Fruit fly (Drosophila melanogaster) whole organism, embryonic: ENCODE measurements around the gene brat.

Experiments used
- CG10959 ChIP-seq: fragments of 200-800 bp; sonication (Bioruptor generic); IDR thresholded peaks from 2 replicates; pipeline ENCODE4 v1.3.6; 2022; ENCODE audit warnings: missing biosample characterization, missing genetic modification characterization
- CG11504 ChIP-seq: fragments of 200-800 bp; sonication (Bioruptor generic); optimal IDR thresholded peaks from 3 replicates; lab custom pipeline; 2019; ENCODE audit warnings: missing biosample characterization, mild to moderate bottlenecking, missing genetic modification characterization, moderate library complexity
- CG12104 ChIP-seq: fragments of 200-800 bp; sonication (Bioruptor generic); optimal IDR thresholded peaks from 3 replicates; lab custom pipeline; 2016; ENCODE audit warnings: missing biosample characterization, missing genetic modification characterization
- CG12219 ChIP-seq: fragments of 200-800 bp; sonication (Bioruptor generic); optimal IDR thresholded peaks from 3 replicates; lab custom pipeline; 2018; ENCODE audit warnings: missing biosample characterization, mild to moderate bottlenecking, missing genetic modification characterization
- CG14667 ChIP-seq: fragments of 200-800 bp; sonication (Bioruptor generic); IDR thresholded peaks from 2 replicates; pipeline ENCODE4 v1.3.6; 2022; ENCODE audit warnings: missing biosample characterization, missing genetic modification characterization
- CG16813 ChIP-seq: fragments of 200-800 bp; sonication (Bioruptor generic); IDR thresholded peaks from 3 replicates; pipeline ENCODE4 v1.3.6; 2022; ENCODE audit warnings: missing biosample characterization, missing genetic modification characterization; ENCODE audit not compliant: partially characterized antibody
- CG2120 ChIP-seq: fragments of 200-800 bp; sonication (Bioruptor generic); optimal IDR thresholded peaks from 3 replicates; lab custom pipeline; 2016; ENCODE audit warnings: missing biosample characterization, missing genetic modification characterization
- CG2712 ChIP-seq: fragments of 200-800 bp; optimal IDR thresholded peaks from 3 replicates; lab custom pipeline; 2019; ENCODE audit warnings: missing biosample characterization, mild to moderate bottlenecking, missing genetic modification characterization, moderate library complexity
- CG30020 ChIP-seq: fragments of 200-800 bp; optimal IDR thresholded peaks from 2 replicates; lab custom pipeline; 2019; ENCODE audit warnings: missing biosample characterization, mild to moderate bottlenecking, missing genetic modification characterization, moderate library complexity
- CG3281 ChIP-seq: fragments of 200-800 bp; sonication (Bioruptor generic); optimal IDR thresholded peaks from 3 replicates; lab custom pipeline; 2017; ENCODE audit warnings: missing biosample characterization, mild to moderate bottlenecking, missing genetic modification characterization
- CG33557 ChIP-seq: fragments of 200-800 bp; sonication (Bioruptor generic); optimal IDR thresholded peaks from 2 replicates; lab custom pipeline; 2019; ENCODE audit warnings: missing biosample characterization, mild to moderate bottlenecking, missing genetic modification characterization, moderate library complexity
- CG34422 ChIP-seq: fragments of 200-800 bp; sonication (Bioruptor generic); IDR thresholded peaks from 3 replicates; pipeline ENCODE4 v1.3.6; 2022; ENCODE audit warnings: missing biosample characterization, missing genetic modification characterization
- CG43689 ChIP-seq: fragments of 200-800 bp; sonication (Bioruptor generic); IDR thresholded peaks from 2 replicates; pipeline ENCODE4 v1.3.6; 2022; ENCODE audit warnings: missing biosample characterization, missing genetic modification characterization
- CG5245 ChIP-seq: fragments of 200-800 bp; sonication (Bioruptor generic); optimal IDR thresholded peaks from 3 replicates; lab custom pipeline; 2016; ENCODE audit warnings: missing biosample characterization, missing genetic modification characterization
- CG6272 ChIP-seq: fragments of 200-800 bp; sonication (Bioruptor generic); IDR thresholded peaks from 2 replicates; pipeline ENCODE4 v1.3.6; 2022; ENCODE audit warnings: missing biosample characterization, missing genetic modification characterization
- CG6654 ChIP-seq: fragments of 200-800 bp; sonication (Bioruptor generic); optimal IDR thresholded peaks from 2 replicates; lab custom pipeline; 2017; ENCODE audit warnings: missing biosample characterization, mild to moderate bottlenecking, missing genetic modification characterization
- CG7963 ChIP-seq: fragments of 200-800 bp; sonication (Bioruptor generic); IDR thresholded peaks from 3 replicates; pipeline ENCODE4 v1.3.6; 2022; ENCODE audit warnings: missing biosample characterization, missing genetic modification characterization; ENCODE audit not compliant: partially characterized antibody
- CG8388 ChIP-seq: fragments of 200-800 bp; sonication (Bioruptor generic); optimal IDR thresholded peaks from 2 replicates; lab custom pipeline; 2019; ENCODE audit warnings: missing biosample characterization, mild to moderate bottlenecking, missing genetic modification characterization, moderate library complexity
- Chrac-16 ChIP-seq: fragments of 200-800 bp; sonication (Bioruptor generic); optimal IDR thresholded peaks from 3 replicates; lab custom pipeline; 2016; ENCODE audit warnings: missing biosample characterization, missing genetic modification characterization
- CrebB ChIP-seq: fragments of 200-800 bp; sonication (Bioruptor generic); optimal IDR thresholded peaks from 3 replicates; lab custom pipeline; 2018; ENCODE audit warnings: missing biosample characterization, mild to moderate bottlenecking, missing genetic modification characterization
- E2f2 ChIP-seq: fragments of 200-800 bp; sonication (Bioruptor generic); IDR thresholded peaks from 2 replicates; pipeline ENCODE4 v1.3.6; 2022; ENCODE audit warnings: missing biosample characterization, missing genetic modification characterization
- Ets97D ChIP-seq: fragments of 200-800 bp; sonication (Bioruptor generic); optimal IDR thresholded peaks from 3 replicates; lab custom pipeline; 2016; ENCODE audit warnings: missing biosample characterization, missing genetic modification characterization
- Fer2 ChIP-seq: fragments of 200-800 bp; sonication (Bioruptor generic); optimal IDR thresholded peaks from 2 replicates; lab custom pipeline; 2018; ENCODE audit warnings: missing biosample characterization, mild to moderate bottlenecking, missing genetic modification characterization, moderate library complexity
- Hsf ChIP-seq: fragments of 200-800 bp; sonication (Bioruptor generic); optimal IDR thresholded peaks from 3 replicates; lab custom pipeline; 2016; ENCODE audit warnings: missing biosample characterization, missing genetic modification characterization
- Lpt ChIP-seq: fragments of >200 bp; optimal IDR thresholded peaks from 2 replicates; lab custom pipeline; 2018; ENCODE audit warnings: missing biosample characterization, missing genetic modification characterization
- Mrtf ChIP-seq: fragments of 200-800 bp; sonication (Bioruptor generic); IDR thresholded peaks from 3 replicates; pipeline ENCODE4 v1.3.6; 2022; ENCODE audit warnings: missing biosample characterization, missing genetic modification characterization
- NK7.1 ChIP-seq: fragments of 200-800 bp; sonication (Bioruptor generic); optimal IDR thresholded peaks from 3 replicates; lab custom pipeline; 2016; ENCODE audit warnings: missing biosample characterization, missing genetic modification characterization
- Nf-YA ChIP-seq: fragments of 200-800 bp; sonication (Bioruptor generic); IDR thresholded peaks from 2 replicates; pipeline ENCODE4 v1.3.6; 2022; ENCODE audit warnings: missing biosample characterization, missing genetic modification characterization
- Nf-YB ChIP-seq: fragments of 200-800 bp; sonication (Bioruptor generic); optimal IDR thresholded peaks from 3 replicates; lab custom pipeline; 2019; ENCODE audit warnings: missing biosample characterization, mild to moderate bottlenecking, missing genetic modification characterization, moderate library complexity
- Pdp1 ChIP-seq, 2 experiments: fragments of 200-800 bp; sonication (Bioruptor generic); optimal IDR thresholded peaks; 3 replicates each; lab custom pipeline; 2016; ENCODE audit warnings: missing biosample characterization in 2 of 2, missing genetic modification characterization in 2 of 2, mild to moderate bottlenecking in 1 of 2, moderate library complexity in 1 of 2
- aop ChIP-seq: fragments of 200-800 bp; sonication (Bioruptor generic); IDR thresholded peaks from 2 replicates; pipeline ENCODE4 v1.3.6; 2022; ENCODE audit warnings: missing biosample characterization, missing genetic modification characterization
- ato ChIP-seq: fragments of 200-800 bp; sonication (Bioruptor generic); IDR thresholded peaks from 2 replicates; pipeline ENCODE4 v1.3.6; 2022; ENCODE audit warnings: missing biosample characterization, missing genetic modification characterization; ENCODE audit not compliant: partially characterized antibody
- dm ChIP-seq: fragments of 200-800 bp; sonication (Bioruptor generic); optimal IDR thresholded peaks from 3 replicates; lab custom pipeline; 2016; ENCODE audit warnings: missing biosample characterization, missing genetic modification characterization
- dysf ChIP-seq: fragments of 200-800 bp; sonication (Bioruptor generic); IDR thresholded peaks from 3 replicates; pipeline ENCODE4 v1.3.6; 2022; ENCODE audit warnings: missing biosample characterization, missing genetic modification characterization
- gt ChIP-seq: fragments of 200-800 bp; sonication (Bioruptor generic); IDR thresholded peaks from 2 replicates; pipeline ENCODE4 v1.3.6; 2022; ENCODE audit warnings: missing biosample characterization, missing genetic modification characterization
- hkb ChIP-seq, 2 experiments: fragments of 200-800 bp in 1 of 2; fragments of >200 bp in 1 of 2; sonication (Bioruptor generic) in 1 of 2; IDR thresholded peaks in 1 of 2; optimal IDR thresholded peaks in 1 of 2; 2 replicates each; pipeline versions ENCODE4 v1.3.6 to Lab custom; 2017 to 2022; ENCODE audit warnings: missing biosample characterization in 1 of 2, missing genetic modification characterization in 1 of 2
- hth ChIP-seq: fragments of >200 bp; optimal IDR thresholded peaks from 2 replicates; lab custom pipeline; 2017; ENCODE audit warnings: inconsistent platforms
- nerfin-2 ChIP-seq: fragments of 200-800 bp; sonication (Bioruptor generic); IDR thresholded peaks from 2 replicates; pipeline ENCODE4 v1.3.6; 2022; ENCODE audit warnings: missing biosample characterization, missing genetic modification characterization; ENCODE audit not compliant: partially characterized antibody
- nmo ChIP-seq: fragments of 200-800 bp; sonication (Bioruptor generic); optimal IDR thresholded peaks from 2 replicates; lab custom pipeline; 2018; ENCODE audit warnings: missing biosample characterization, mild to moderate bottlenecking, missing genetic modification characterization, moderate library complexity
- p53 ChIP-seq: fragments of 200-800 bp; sonication (Bioruptor generic); optimal IDR thresholded peaks from 2 replicates; lab custom pipeline; 2016; ENCODE audit warnings: missing biosample characterization, missing genetic modification characterization
- pnt ChIP-seq: fragments of 200-800 bp; sonication (Bioruptor generic); optimal IDR thresholded peaks from 3 replicates; lab custom pipeline; 2016; ENCODE audit warnings: missing biosample characterization, missing genetic modification characterization
- prd ChIP-seq, 3 experiments: fragments of >200 bp in 2 of 3; fragments of 200-800 bp in 1 of 3; sonication (Bioruptor generic) in 1 of 3; optimal IDR thresholded peaks in 2 of 3; IDR thresholded peaks in 1 of 3; 2 replicates in 2 of 3; 3 replicates in 1 of 3; pipeline versions ENCODE4 v1.3.6 to Lab custom; 2017 to 2022; ENCODE audit warnings: missing biosample characterization in 1 of 3, missing genetic modification characterization in 1 of 3
- row ChIP-seq: fragments of 200-800 bp; sonication (Bioruptor generic); IDR thresholded peaks from 3 replicates; pipeline ENCODE4 v1.3.6; 2022; ENCODE audit warnings: missing biosample characterization, missing genetic modification characterization
- sc ChIP-seq, 3 experiments: fragments of >200 bp in 2 of 3; fragments of 200-800 bp in 1 of 3; sonication (Bioruptor generic) in 1 of 3; optimal IDR thresholded peaks; 2 replicates in 2 of 3; 3 replicates in 1 of 3; lab custom pipeline; 2017; ENCODE audit warnings: mild to moderate bottlenecking in 1 of 3, missing biosample characterization in 1 of 3, missing genetic modification characterization in 1 of 3, missing genetic modification reagents in 1 of 3
- slou ChIP-seq: fragments of 200-800 bp; sonication (Bioruptor generic); optimal IDR thresholded peaks from 3 replicates; lab custom pipeline; 2016; ENCODE audit warnings: missing biosample characterization, missing genetic modification characterization
- ssp ChIP-seq: fragments of 200-800 bp; sonication (Bioruptor generic); IDR thresholded peaks from 2 replicates; pipeline ENCODE4 v1.3.6; 2022; ENCODE audit warnings: missing biosample characterization, missing genetic modification characterization
- stwl ChIP-seq: fragments of 200-800 bp; sonication (Bioruptor generic); optimal IDR thresholded peaks from 3 replicates; lab custom pipeline; 2018; ENCODE audit warnings: missing biosample characterization, mild to moderate bottlenecking, missing genetic modification characterization, moderate library complexity
- z ChIP-seq: fragments of 200-800 bp; sonication (Bioruptor generic); IDR thresholded peaks from 3 replicates; pipeline ENCODE4 v1.3.6; 2022; ENCODE audit warnings: missing biosample characterization, missing genetic modification characterization

Gene brat

dm6 chr2L:19131905-19132402 is 1.7 kb upstream of the brat start, which contains the start of the genes AsnRS and DCTN6-p27 (continued):
- TF ChIP-seq slou (peak; percentile 44), row (GFP tag; lab: Robert Waterston, UW) (peak; percentile 65), CG12104 (GFP tag; lab: Kevin White, UChicago) (peak; percentile 59), CG3281 (GFP tag; lab: Kevin White, UChicago) (peak; percentile 65), CrebB (no peak), CG14667 (GFP tag; lab: Robert Waterston, UW) (peak; percentile 25; the same call in 1 of the 2 replicates), Fer2 (tag; lab: Kevin White, UChicago) (peak; percentile 67), CG5245 (GFP tag; lab: Kevin White, UChicago) (peak; percentile 52), ssp (GFP tag; lab: Robert Waterston, UW) (peak; percentile 46), CG6272 (peak; percentile 63; the same call in 1 of the 2 replicates), CG7963 (GFP tag; lab: Robert Waterston, UW) (peak; percentile 17; the same call in 1 of the 3 replicates), CG33557 (GFP tag; lab: Kevin White, UChicago) (peak; percentile 61), pnt (GFP tag; lab: Kevin White, UChicago) (peak; percentile 15), Lpt (GFP tag; lab: Kevin White, UChicago) (no peak), CG8388 (GFP tag; lab: Kevin White, UChicago) (peak; percentile 53), stwl (tag; lab: Kevin White, UChicago) (peak; percentile 69), hth (lab: Kevin White, UChicago) (no peak), CG2120 (GFP tag; lab: Kevin White, UChicago) (peak; percentile 83), nerfin-2 (GFP tag; lab: Robert Waterston, UW) (peak; percentile 53; the same call in 1 of the 2 replicates), CG11504 (tag; lab: Kevin White, UChicago) (peak; percentile 84), CG34422 (0 out of 3 replicates have a peak, but pooled peaks have one; percentile 57), p53 (GFP tag; lab: Kevin White, UChicago) (no peak), hkb (optimal IDR thresholded peaks at IDR 0.05; lab: Kevin White, UChicago) (no peak), hkb (GFP tag; IDR thresholded peaks at IDR 0.05; lab: Robert Waterston, UW) (peak; percentile 55), dm (GFP tag; lab: Kevin White, UChicago) (peak; percentile 58), CG2712 (peak; percentile 62), nmo (GFP tag; lab: Kevin White, UChicago) (peak; percentile 77), dysf (peak; percentile 62; the same call in 2 of the 3 replicates), Chrac-16 (GFP tag; lab: Kevin White, UChicago) (peak; percentile 75), aop (no peak), CG12219 (GFP tag; lab: Kevin White, UChicago) (no peak), Ets97D (GFP tag; lab: Kevin White, UChicago) (peak; percentile 74), Nf-YB (GFP tag; lab: Kevin White, UChicago) (peak; percentile 38), ato (0 out of 2 replicates have a peak, but pooled peaks have one; percentile 6), CG43689 (GFP tag; lab: Robert Waterston, UW) (no peak), Mrtf (GFP tag; lab: Robert Waterston, UW) (peak; percentile 60; the same call in 1 of the 3 replicates), Hsf (peak; percentile 72), prd (optimal IDR thresholded peaks at IDR 0.05; lab: Kevin White, UChicago) (no peak), prd (GFP tag; IDR thresholded peaks at IDR 0.05; lab: Robert Waterston, UW) (peak; percentile 66), sc (optimal IDR thresholded peaks at IDR 0.05; lab: Kevin White, UChicago) (no peak), sc (GFP tag; optimal IDR thresholded peaks at IDR 0.05; lab: Kevin White, UChicago) (no peak), CG10959 (GFP tag; lab: Robert Waterston, UW) (no peak), CG6654 (GFP tag; lab: Kevin White, UChicago) (peak; percentile 11), NK7.1 (GFP tag; lab: Kevin White, UChicago) (peak; percentile 31), CG30020 (peak; percentile 54), Nf-YA (GFP tag; lab: Robert Waterston, UW) (no peak; the same call in 1 of the 2 replicates), gt (GFP tag; lab: Robert Waterston, UW) (no peak), Pdp1 (GFP tag; optimal IDR thresholded peaks at IDR 0.05; lab: Kevin White, UChicago) (peak; percentile 34 to 69), CG16813 (GFP tag; lab: Robert Waterston, UW) (peak; percentile 79), E2f2 (GFP tag; lab: Robert Waterston, UW) (peak; percentile 66), z (GFP tag; lab: Robert Waterston, UW) (no peak)
